Fruit fly (Drosophila melanogaster): ENCODE data around the gene AMPdeam.

The AMPdeam gene

DNA sequence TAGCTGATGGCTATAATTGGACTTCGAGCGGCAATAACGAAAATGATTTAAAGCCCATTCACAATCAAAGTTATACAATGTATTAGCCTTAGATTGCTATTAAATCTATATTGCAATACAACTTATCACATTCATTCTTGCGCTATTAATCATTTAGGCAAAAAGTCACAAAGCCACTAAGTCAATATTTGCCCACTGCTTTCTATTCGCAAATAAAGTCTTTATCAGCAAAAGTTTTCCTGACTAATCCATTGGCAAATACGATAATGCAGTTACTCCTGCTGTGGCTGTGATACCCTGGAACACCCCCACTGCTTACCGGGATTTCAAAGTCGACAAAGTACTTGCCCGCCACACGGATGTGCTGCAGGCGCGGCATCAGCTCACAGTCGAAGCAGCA lies 31.6 kb downstream of the AMPdeam start:
- no peak for TF ChIP-seq OdsH (GFP tag; optimal IDR thresholded peaks at IDR 0.05)
- no peak for TF ChIP-seq Dfd (GFP tag; optimal IDR thresholded peaks at IDR 0.05)
- no peak for TF ChIP-seq CG9705 (GFP tag; optimal IDR thresholded peaks at IDR 0.05)
- TF ChIP-seq tai (GFP tag; optimal IDR thresholded peaks at IDR 0.05) = no peak
- no peak for TF ChIP-seq usp (GFP tag; optimal IDR thresholded peaks at IDR 0.05)
- TF ChIP-seq sage (GFP tag; optimal IDR thresholded peaks at IDR 0.05) = no peak
- no peak for TF ChIP-seq dl (GFP tag; optimal IDR thresholded peaks at IDR 0.05; ENCODE audit: insufficient read depth in 1 of 2, partially characterized antibody in 2 of 2)
- TF ChIP-seq Dif (GFP tag; optimal IDR thresholded peaks at IDR 0.05; ENCODE audit: partially characterized antibody) = no peak
- no peak for TF ChIP-seq Hnf4 (GFP tag; optimal IDR thresholded peaks at IDR 0.05)
- no peak for TF ChIP-seq Abd-B (GFP tag; optimal IDR thresholded peaks at IDR 0.05)
- no peak for TF ChIP-seq GATAd (GFP tag; optimal IDR thresholded peaks at IDR 0.05)
- no peak for TF ChIP-seq CG32264 (GFP tag; optimal IDR thresholded peaks at IDR 0.05)
- TF ChIP-seq Rel (GFP tag; optimal IDR thresholded peaks at IDR 0.05) = no peak
- no peak for TF ChIP-seq Rel (tag; optimal IDR thresholded peaks at IDR 0.05)

DNA sequence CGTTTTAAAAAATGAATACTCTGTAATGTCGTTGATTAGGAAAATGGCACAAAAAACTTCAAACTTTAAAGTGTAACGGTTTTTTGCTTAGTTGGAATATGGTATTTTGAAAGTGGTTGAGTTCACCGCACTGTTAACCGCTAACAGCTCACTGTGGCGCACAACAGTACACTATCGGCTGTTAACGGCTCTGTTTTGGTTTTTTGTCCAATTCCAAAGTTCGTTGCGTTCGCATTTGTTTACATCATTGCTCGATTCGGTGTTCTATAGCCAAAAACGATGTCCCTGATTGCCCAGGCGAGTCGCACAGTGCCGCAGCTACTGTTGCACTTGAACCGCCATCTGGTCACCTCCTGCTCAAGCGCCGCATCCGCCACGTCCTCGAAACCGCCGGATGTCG lies 34.2 kb downstream of the AMPdeam start, which contains the start of gene CG11095:
TSS of gene CG11095 (plus strand) at position 205 of the 400 bp plus-strand sequence.
- TF ChIP-seq Hnf4 (GFP tag; optimal IDR thresholded peaks at IDR 0.05) (peak; percentile 38), N (GFP tag; optimal IDR thresholded peaks at IDR 0.05) (peak; percentile 54), sage (GFP tag; optimal IDR thresholded peaks at IDR 0.05) (no peak)

DNA sequence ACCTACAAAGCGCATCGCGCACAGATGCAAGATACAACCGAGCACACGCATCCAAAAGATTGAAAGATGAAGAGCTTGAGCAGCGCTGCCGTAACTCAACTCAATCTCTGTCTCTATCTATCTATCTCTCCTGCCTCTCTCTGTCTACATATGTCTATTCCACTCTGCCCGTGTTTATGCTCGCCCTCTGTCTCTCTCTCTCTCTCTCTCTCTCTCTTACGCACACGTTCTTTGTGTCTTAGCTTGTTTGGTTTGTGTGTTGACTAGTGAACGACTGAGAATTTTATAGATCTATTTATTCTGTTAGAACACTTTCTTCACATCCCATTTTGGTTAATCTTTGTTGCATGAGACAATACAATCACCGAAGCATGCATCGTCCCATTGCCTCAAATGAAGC lies 40.1 kb downstream of the AMPdeam start:
- TF ChIP-seq Jra (GFP tag; optimal IDR thresholded peaks at IDR 0.05) (no peak), Myc (optimal IDR thresholded peaks at IDR 0.05) (no peak), dsf (GFP tag; optimal IDR thresholded peaks at IDR 0.05; ENCODE audit: borderline replicate concordance) (no peak), Mio (GFP tag; optimal IDR thresholded peaks at IDR 0.05) (no peak), CG9705 (GFP tag; optimal IDR thresholded peaks at IDR 0.05) (no peak)

dm6 chrX:13804398-13804797 lies 41.3 kb downstream of the AMPdeam start:
- no peak for TF ChIP-seq Vsx2 (GFP tag; optimal IDR thresholded peaks at IDR 0.05; ENCODE audit: partially characterized antibody)
- no peak for TF ChIP-seq CG9705 (GFP tag; optimal IDR thresholded peaks at IDR 0.05)
- no peak for TF ChIP-seq foxo (GFP tag; optimal IDR thresholded peaks at IDR 0.05)
- no peak for TF ChIP-seq Rel (GFP tag; optimal IDR thresholded peaks at IDR 0.05)
- TF ChIP-seq Rel (tag; optimal IDR thresholded peaks at IDR 0.05) = no peak
- no peak for TF ChIP-seq tai (GFP tag; optimal IDR thresholded peaks at IDR 0.05)
- no peak for TF ChIP-seq fru (GFP tag; optimal IDR thresholded peaks at IDR 0.05)
- no peak for TF ChIP-seq Dfd (GFP tag; optimal IDR thresholded peaks at IDR 0.05)
- no peak for TF ChIP-seq Mio (GFP tag; optimal IDR thresholded peaks at IDR 0.05)
- no peak for TF ChIP-seq sage (GFP tag; optimal IDR thresholded peaks at IDR 0.05)

DNA sequence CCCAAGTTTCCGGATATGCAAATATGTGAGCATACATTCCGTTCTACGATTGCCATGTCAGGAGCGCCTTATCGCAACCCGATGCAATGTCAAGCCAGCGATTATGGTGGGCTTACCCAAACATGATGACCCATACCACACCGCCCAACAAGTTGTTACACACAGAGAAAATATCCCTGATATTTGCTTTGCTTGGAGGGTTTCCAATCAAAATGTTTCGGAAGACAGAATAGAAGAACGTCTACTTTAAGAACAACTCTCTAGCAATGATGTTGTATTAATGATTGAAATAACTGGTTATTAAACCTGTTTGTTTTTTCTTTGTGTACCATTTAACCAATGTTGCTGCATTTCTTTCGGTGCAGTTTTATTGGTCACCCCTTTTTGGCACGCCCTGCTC lies 45.0 kb downstream of the AMPdeam start:
- no peak for TF ChIP-seq GATAd (GFP tag; optimal IDR thresholded peaks at IDR 0.05)
- peak in 1 of 2 experiments; percentile 33 for TF ChIP-seq foxo (GFP tag; optimal IDR thresholded peaks at IDR 0.05)
- TF ChIP-seq h (GFP tag; optimal IDR thresholded peaks at IDR 0.05) = peak; percentile 5
- peak; percentile 17 for TF ChIP-seq fru (GFP tag; optimal IDR thresholded peaks at IDR 0.05)

DNA sequence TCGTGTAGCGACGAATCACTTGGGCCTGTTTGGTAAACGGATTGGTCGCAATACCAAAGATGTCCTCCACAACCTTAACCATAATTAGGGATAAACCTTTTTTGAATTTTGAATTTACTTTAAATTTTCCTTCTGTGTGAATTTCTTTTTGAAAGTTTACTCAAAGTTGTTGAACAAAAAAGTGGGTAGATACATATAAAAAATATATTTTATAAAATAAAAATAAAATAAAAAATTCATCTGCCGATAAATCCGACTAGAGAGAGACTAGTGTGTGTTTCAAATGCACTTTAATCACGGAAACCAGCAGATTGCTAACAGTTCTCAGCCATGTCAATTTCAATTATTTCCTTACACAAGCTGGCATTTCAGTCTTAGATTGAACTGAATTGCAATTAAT lies 48.1 kb downstream of the AMPdeam start, which contains the start of gene CG10996:
TSS of gene CG10996 (minus strand) at position 101 of the 400 bp plus-strand sequence.
- TF ChIP-seq Vsx2 (GFP tag; optimal IDR thresholded peaks at IDR 0.05; ENCODE audit: partially characterized antibody) = no peak
- TF ChIP-seq OdsH (GFP tag; optimal IDR thresholded peaks at IDR 0.05) = no peak

dm6 chrX:13792463-13792862 lies 53.2 kb downstream of the AMPdeam start:
- TF ChIP-seq sage (GFP tag; optimal IDR thresholded peaks at IDR 0.05) (no peak), Hr78 (GFP tag; optimal IDR thresholded peaks at IDR 0.05) (no peak), pan (optimal IDR thresholded peaks at IDR 0.05) (no peak), tai (GFP tag; optimal IDR thresholded peaks at IDR 0.05) (no peak), Dfd (GFP tag; optimal IDR thresholded peaks at IDR 0.05) (no peak), Vsx2 (GFP tag; optimal IDR thresholded peaks at IDR 0.05; ENCODE audit: partially characterized antibody) (no peak), GATAd (GFP tag; optimal IDR thresholded peaks at IDR 0.05) (no peak), OdsH (GFP tag; optimal IDR thresholded peaks at IDR 0.05) (no peak), Jra (GFP tag; optimal IDR thresholded peaks at IDR 0.05) (no peak), CG9705 (GFP tag; optimal IDR thresholded peaks at IDR 0.05) (no peak), Rel (GFP tag; optimal IDR thresholded peaks at IDR 0.05) (no peak), Rel (tag; optimal IDR thresholded peaks at IDR 0.05) (no peak), HLH106 (tag; optimal IDR thresholded peaks at IDR 0.05) (no peak), Hr83 (GFP tag; optimal IDR thresholded peaks at IDR 0.05; ENCODE audit: poor library complexity, severe bottlenecking) (no peak), Hnf4 (GFP tag; optimal IDR thresholded peaks at IDR 0.05) (no peak), N (GFP tag; optimal IDR thresholded peaks at IDR 0.05) (no peak), lola (GFP tag; optimal IDR thresholded peaks at IDR 0.05) (no peak)
